Worm (Caenorhabditis elegans) whole organism, midembryonic: ENCODE results near the gene T07G12.3.

Experiments
- T22C8.4 ChIP-seq: fragments of 200-800 bp; sonication (Bioruptor generic); IDR thresholded peaks from 2 replicates; pipeline ENCODE4 v1.3.6; 2022; ENCODE audit warnings: missing genetic modification characterization, missing compliant biosample characterization
- flt-1 ChIP-seq: fragments of 200-800 bp; sonication (Bioruptor generic); IDR thresholded peaks from 2 replicates; pipeline ENCODE4 v1.3.6; 2022; ENCODE audit warnings: missing genetic modification characterization, missing compliant biosample characterization
- tab-1 ChIP-seq: fragments of 200-800 bp; sonication (Bioruptor generic); IDR thresholded peaks from 2 replicates; pipeline ENCODE4 v1.3.6; 2022; ENCODE audit warnings: missing genetic modification characterization, missing compliant biosample characterization
- ztf-23 ChIP-seq: fragments of 200-800 bp; sonication (Bioruptor generic); IDR thresholded peaks from 2 replicates; pipeline ENCODE4 v1.3.6; 2022; ENCODE audit warnings: missing genetic modification reagents, missing genetic modification characterization, missing compliant biosample characterization
- ztf-29 ChIP-seq: fragments of 200-800 bp; sonication (Bioruptor generic); IDR thresholded peaks from 2 replicates; pipeline ENCODE4 v1.3.6; 2022; ENCODE audit warnings: missing genetic modification reagents, missing genetic modification characterization, missing compliant biosample characterization

DNA sequence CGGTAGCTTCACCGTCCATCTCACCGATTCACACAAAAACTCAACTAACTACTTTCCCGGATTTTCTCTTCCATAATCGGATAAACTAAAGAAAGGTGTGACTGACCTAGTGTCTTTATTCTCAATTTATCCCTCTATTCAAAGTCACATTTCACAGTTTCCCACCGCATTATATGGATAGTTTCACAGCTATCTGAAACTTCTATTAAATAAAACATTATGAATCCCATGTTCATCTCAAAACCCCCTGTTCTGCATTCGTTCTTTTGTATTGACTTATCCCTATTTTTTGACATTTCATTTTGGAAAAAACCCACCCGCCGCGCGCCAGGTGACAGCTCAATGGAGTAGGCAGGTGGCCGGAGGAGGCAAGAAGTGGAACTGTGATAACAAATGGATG is 34.1 kb downstream of the T07G12.3 start:
- TF ChIP-seq T22C8.4 (GFP tag; lab: Robert Waterston, UW), result no peak
- TF ChIP-seq ztf-29 (GFP tag; lab: Robert Waterston, UW), result no peak
- no peak for TF ChIP-seq tab-1 (GFP tag; lab: Robert Waterston, UW)
- TF ChIP-seq flt-1 (GFP tag; lab: Robert Waterston, UW), result no peak
- TF ChIP-seq ztf-23 (GFP tag; lab: Robert Waterston, UW), result no peak
